Fruit fly (Drosophila melanogaster) whole organism, adult: ENCODE measurements around the gene Eip63E.

Experiments
- CG1620 ChIP-seq: fragments of 200-800 bp; sonication (Bioruptor generic); optimal IDR thresholded peaks from 2 replicates; lab custom pipeline; 2016; ENCODE audit warnings: missing biosample characterization, missing genetic modification characterization
- CG33017 ChIP-seq: fragments of 200-800 bp; sonication (Bioruptor generic); optimal IDR thresholded peaks from 2 replicates; lab custom pipeline; 2018; ENCODE audit warnings: missing biosample characterization, mild to moderate bottlenecking, missing genetic modification characterization, moderate library complexity
- CG5204 ChIP-seq: fragments of 200-800 bp; sonication (Bioruptor generic); optimal IDR thresholded peaks from 2 replicates; lab custom pipeline; 2016; ENCODE audit warnings: missing biosample characterization, missing genetic modification characterization
- CG7045 ChIP-seq: fragments of 200-800 bp; sonication (Bioruptor generic); optimal IDR thresholded peaks from 2 replicates; lab custom pipeline; 2017; ENCODE audit warnings: missing biosample characterization, mild to moderate bottlenecking, missing genetic modification characterization
- Clk ChIP-seq: fragments of 200-800 bp; sonication (Bioruptor generic); optimal IDR thresholded peaks from 2 replicates; lab custom pipeline; 2017; ENCODE audit warnings: missing biosample characterization, missing genetic modification characterization
- Hr96 ChIP-seq: fragments of 200-800 bp; sonication (Bioruptor generic); optimal IDR thresholded peaks from 2 replicates; lab custom pipeline; 2016; ENCODE audit warnings: missing biosample characterization, missing genetic modification characterization
- bab1 ChIP-seq: fragments of 200-800 bp; sonication (Bioruptor generic); optimal IDR thresholded peaks from 3 replicates; lab custom pipeline; 2019; ENCODE audit warnings: missing biosample characterization, mild to moderate bottlenecking, missing genetic modification characterization, moderate library complexity
- kay ChIP-seq: fragments of 200-800 bp; sonication (Bioruptor generic); peaks from one replicate; lab custom pipeline; 2016; ENCODE audit warnings: missing biosample characterization, missing genetic modification characterization, borderline replicate concordance
- ovo ChIP-seq: fragments of 200-800 bp; sonication (Bioruptor generic); optimal IDR thresholded peaks from 2 replicates; lab custom pipeline; 2016; ENCODE audit warnings: missing biosample characterization, missing genetic modification characterization
- tj ChIP-seq: fragments of 200-800 bp; sonication (Bioruptor generic); optimal IDR thresholded peaks from 3 replicates; lab custom pipeline; 2017; ENCODE audit warnings: missing biosample characterization, mild to moderate bottlenecking, missing genetic modification characterization, moderate library complexity
- toe ChIP-seq: fragments of 200-800 bp; sonication (Bioruptor generic); optimal IDR thresholded peaks from 2 replicates; lab custom pipeline; 2016; ENCODE audit warnings: missing biosample characterization, missing genetic modification characterization

dm6 chr3L:3535674-3536073, 20.1 kb downstream of the Eip63E start:
- TF ChIP-seq Hr96 (no peak), bab1 (GFP tag; lab: Kevin White, UChicago) (no peak), Clk (GFP tag; lab: Kevin White, UChicago) (no peak), kay (no peak), CG5204 (GFP tag; lab: Kevin White, UChicago) (no peak), CG33017 (tag; lab: Kevin White, UChicago) (no peak), ovo (no peak), tj (peak; percentile 63), CG1620 (GFP tag; lab: Kevin White, UChicago) (no peak), CG7045 (GFP tag; lab: Kevin White, UChicago) (no peak), toe (GFP tag; lab: Kevin White, UChicago) (no peak)
